Worm (Caenorhabditis elegans) whole organism, L4/young adult: ENCODE measurements around the gene oac-51.

Source experiments
- W03F9.2 ChIP-seq: fragments of 150-350 bp; optimal IDR thresholded peaks from 2 replicates; lab custom pipeline; 2014; ENCODE audit warnings: missing biosample characterization, missing genetic modification characterization
- him-1 ChIP-seq: sonication (generic microtip); optimal IDR thresholded peaks from 2 replicates; lab custom pipeline; 2016; ENCODE audit warnings: missing genotype, missing genetic modification reagents, missing genetic modification characterization, missing compliant biosample characterization

DNA sequence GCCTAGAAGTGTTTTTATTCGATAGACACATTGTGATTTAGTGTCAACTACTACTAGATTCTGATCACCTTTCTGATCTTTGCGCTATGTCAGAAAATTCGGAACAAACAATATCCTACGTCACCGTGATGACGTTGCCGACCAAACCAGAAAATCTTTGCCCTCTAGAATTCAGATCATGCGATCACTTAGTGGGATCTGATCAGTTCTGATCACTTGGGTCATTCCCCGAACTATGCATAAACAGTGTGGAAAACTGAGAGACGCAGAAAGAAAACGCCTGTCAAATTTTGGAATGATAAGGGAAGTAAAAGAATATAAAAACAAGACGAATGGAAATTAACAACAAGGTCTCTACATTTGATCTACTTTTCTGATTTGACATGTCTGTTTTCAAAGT lies 42.0 kb upstream of the oac-51 start, which contains the start of gene F15E6.3:
- TF ChIP-seq W03F9.2 (tag; lab: Kevin White, UChicago) = no peak
- no peak for TF ChIP-seq him-1 (tag; lab: Kevin White, UChicago)
